Fruit fly (Drosophila melanogaster): ENCODE results near the gene slgA.

The slgA gene

dm6 chrX:21334522-21335104 is 39.2 kb upstream of the slgA start (continued):
- TF ChIP-seq Stat92E (GFP tag; optimal IDR thresholded peaks at IDR 0.05) (no peak), Opbp (GFP tag; IDR thresholded peaks at IDR 0.05; ENCODE audit: partially characterized antibody) (no peak), CG1647 (GFP tag; optimal IDR thresholded peaks at IDR 0.05) (no peak), sr (GFP tag; IDR thresholded peaks at IDR 0.05) (peak; percentile 96), CG12236 (GFP tag; optimal IDR thresholded peaks at IDR 0.05) (no peak), YL-1 (GFP tag; optimal IDR thresholded peaks at IDR 0.05) (no peak), Pdp1 (GFP tag; optimal IDR thresholded peaks at IDR 0.05) (peak; percentile 5 to 28), Mad (GFP tag; optimal IDR thresholded peaks at IDR 0.05) (no peak), Hr3 (GFP tag; optimal IDR thresholded peaks at IDR 0.05) (no peak), Xbp1 (GFP tag; optimal IDR thresholded peaks at IDR 0.05) (peak; percentile 1), CG3065 (GFP tag; optimal IDR thresholded peaks at IDR 0.05) (no peak), zen2 (GFP tag; IDR thresholded peaks at IDR 0.05; ENCODE audit: partially characterized antibody) (no peak), CG3847 (GFP tag; IDR thresholded peaks at IDR 0.05) (no peak), Gug (GFP tag; IDR thresholded peaks at IDR 0.05) (no peak), CG10366 (GFP tag; IDR thresholded peaks at IDR 0.05) (no peak), Lpt (GFP tag; optimal IDR thresholded peaks at IDR 0.05) (no peak), CG12942 (GFP tag; optimal IDR thresholded peaks at IDR 0.05) (no peak), CG15601 (tag; optimal IDR thresholded peaks at IDR 0.05) (peak; percentile 0), Dip3 (GFP tag; optimal IDR thresholded peaks at IDR 0.05) (no peak), CG4820 (GFP tag; optimal IDR thresholded peaks at IDR 0.05) (peak; percentile 21), CoRest (tag; optimal IDR thresholded peaks at IDR 0.05) (peak; percentile 30), E2f1 (GFP tag; IDR thresholded peaks at IDR 0.05) (0 out of 2 replicates have a peak, but pooled peaks have one; percentile 32), bab2 (GFP tag; optimal IDR thresholded peaks at IDR 0.05) (no peak), crp (GFP tag; optimal IDR thresholded peaks at IDR 0.05) (no peak), ato (GFP tag; IDR thresholded peaks at IDR 0.05; ENCODE audit: partially characterized antibody) (no peak), CG17912 (GFP tag; optimal IDR thresholded peaks at IDR 0.05) (no peak), dmrt11E (tag; optimal IDR thresholded peaks at IDR 0.05) (no peak), hth (optimal IDR thresholded peaks at IDR 0.05) (no peak), ind (GFP tag; optimal IDR thresholded peaks at IDR 0.05) (peak; percentile 4), prd (optimal IDR thresholded peaks at IDR 0.05) (no peak), prd (GFP tag; IDR thresholded peaks at IDR 0.05) (no peak), CG34376 (GFP tag; optimal IDR thresholded peaks at IDR 0.05) (no peak), chinmo (GFP tag; IDR thresholded peaks at IDR 0.05; ENCODE audit: partially characterized antibody) (no peak), phol (tag; optimal IDR thresholded peaks at IDR 0.05) (peak; percentile 53), Dll (GFP tag; IDR thresholded peaks at IDR 0.05; ENCODE audit: partially characterized antibody) (no peak)

- TF ChIP-seq CG34376 (GFP tag; optimal IDR thresholded peaks at IDR 0.05) = peak; percentile 56
- peak; percentile 69 for TF ChIP-seq cwo (GFP tag; optimal IDR thresholded peaks at IDR 0.05)
- no peak for TF ChIP-seq crol (GFP tag; IDR thresholded peaks at IDR 0.05)
- peak; percentile 65 for TF ChIP-seq mirr (GFP tag; optimal IDR thresholded peaks at IDR 0.05)
- TF ChIP-seq Nf-YA (GFP tag; IDR thresholded peaks at IDR 0.05) = no peak
- no peak for TF ChIP-seq CG13287 (GFP tag; IDR thresholded peaks at IDR 0.05; ENCODE audit: partially characterized antibody)
- TF ChIP-seq CG4707 (GFP tag; optimal IDR thresholded peaks at IDR 0.05) = no peak
- TF ChIP-seq exex (tag; optimal IDR thresholded peaks at IDR 0.05) = peak; percentile 85
- no peak for TF ChIP-seq CG10543 (GFP tag; optimal IDR thresholded peaks at IDR 0.05)
- peak in 1 of 2 experiments; percentile 69 for TF ChIP-seq Pdp1 (GFP tag; optimal IDR thresholded peaks at IDR 0.05)
- no peak for TF ChIP-seq gsb-n (tag; optimal IDR thresholded peaks at IDR 0.05)
- no peak for TF ChIP-seq CG4282 (GFP tag; optimal IDR thresholded peaks at IDR 0.05)
- TF ChIP-seq CG2202 (tag; optimal IDR thresholded peaks at IDR 0.05) = no peak
- TF ChIP-seq CG1233 (GFP tag; optimal IDR thresholded peaks at IDR 0.05) = no peak
- no peak for TF ChIP-seq CG16863 (GFP tag; optimal IDR thresholded peaks at IDR 0.05)
- no peak for TF ChIP-seq CG33557 (GFP tag; optimal IDR thresholded peaks at IDR 0.05)
- no peak for TF ChIP-seq h (optimal IDR thresholded peaks at IDR 0.05)
- TF ChIP-seq HHEX (GFP tag; optimal IDR thresholded peaks at IDR 0.05) = no peak
- no peak for TF ChIP-seq CG30431 (GFP tag; optimal IDR thresholded peaks at IDR 0.05)
Measured at dm6 chrX:21337057-21337456, 36.7 kb upstream of the slgA start.

Data from whole organism, embryonic.